Worm (Caenorhabditis elegans) whole organism, L2 larva: ENCODE measurements around the gene Y53G8B.1.
A peak's percentile ranks its signal among the peaks of the same experiment; 100 is the strongest.

Experiments
- C34F6.9 ChIP-seq: fragments of 150-350 bp; optimal IDR thresholded peaks from 2 replicates; lab custom pipeline; 2014; ENCODE audit warnings: missing biosample characterization, missing genetic modification characterization
- F13H6.1 ChIP-seq: sonication (generic microtip); optimal IDR thresholded peaks from 2 replicates; lab custom pipeline; 2016; ENCODE audit warnings: missing genetic modification characterization, missing compliant biosample characterization
- R02D3.7 ChIP-seq: fragments of 150-350 bp; optimal IDR thresholded peaks from 2 replicates; lab custom pipeline; 2014; ENCODE audit warnings: missing biosample characterization, missing genetic modification characterization
- Y55F3AM.14 ChIP-seq: fragments of 200-800 bp; sonication (Bioruptor generic); optimal IDR thresholded peaks from 2 replicates; lab custom pipeline; 2018; ENCODE audit warnings: mild to moderate bottlenecking, missing genetic modification characterization, missing compliant biosample characterization
- ZK546.5 ChIP-seq: sonication (generic microtip); optimal IDR thresholded peaks from 2 replicates; lab custom pipeline; 2017; ENCODE audit warnings: missing biosample characterization, missing genetic modification characterization
- alr-1 ChIP-seq: fragments of 150-350 bp; optimal IDR thresholded peaks from 2 replicates; lab custom pipeline; 2014; ENCODE audit warnings: missing biosample characterization, missing genetic modification characterization
- ama-1 ChIP-seq: fragments of 150-350 bp; optimal IDR thresholded peaks from 2 replicates; lab custom pipeline; 2018; ENCODE audit warnings: inconsistent platforms
- blmp-1 ChIP-seq: sonication (generic microtip); optimal IDR thresholded peaks from 2 replicates; lab custom pipeline; 2017; ENCODE audit warnings: missing genetic modification characterization, mild to moderate bottlenecking, missing compliant biosample characterization, antibody characterized with exemption, moderate library complexity; ENCODE audit not compliant: insufficient read depth
- ceh-16 ChIP-seq: fragments of 150-350 bp; optimal IDR thresholded peaks from 2 replicates; lab custom pipeline; 2014; ENCODE audit warnings: missing biosample characterization, missing genetic modification characterization
- ceh-82 ChIP-seq: fragments of 150-350 bp; optimal IDR thresholded peaks from 2 replicates; lab custom pipeline; 2014; ENCODE audit warnings: missing biosample characterization, missing genetic modification characterization
- egl-27 ChIP-seq: sonication (generic microtip); optimal IDR thresholded peaks from 3 replicates; lab custom pipeline; 2017; ENCODE audit warnings: missing biosample characterization, missing genetic modification reagents, missing genetic modification characterization
- elt-1 ChIP-seq: fragments of 150-350 bp; optimal IDR thresholded peaks from 2 replicates; lab custom pipeline; 2014; ENCODE audit warnings: missing biosample characterization, missing genetic modification characterization
- elt-3 ChIP-seq: sonication (generic microtip); optimal IDR thresholded peaks from 2 replicates; lab custom pipeline; 2017; ENCODE audit warnings: missing biosample characterization, missing genetic modification characterization
- gmeb-1 ChIP-seq: fragments of 150-350 bp; optimal IDR thresholded peaks from 2 replicates; lab custom pipeline; 2014; ENCODE audit warnings: missing biosample characterization, missing genetic modification characterization
- lin-11 ChIP-seq: fragments of 150-350 bp; sonication (generic microtip); optimal IDR thresholded peaks from 2 replicates; lab custom pipeline; 2014; ENCODE audit warnings: missing biosample characterization, missing genetic modification characterization, inconsistent platforms, mixed read lengths
- lin-13 ChIP-seq: fragments of 150-350 bp; optimal IDR thresholded peaks from 2 replicates; lab custom pipeline; 2014; ENCODE audit warnings: missing biosample characterization, missing genetic modification reagents, missing genetic modification characterization
- lin-39 ChIP-seq: fragments of 150-350 bp; optimal IDR thresholded peaks from 2 replicates; lab custom pipeline; 2014; ENCODE audit warnings: missing biosample characterization, missing genetic modification reagents, missing genetic modification characterization
- mab-5 ChIP-seq: fragments of 150-350 bp; optimal IDR thresholded peaks from 2 replicates; lab custom pipeline; 2014; ENCODE audit warnings: missing biosample characterization, missing genetic modification characterization
- nhr-10 ChIP-seq: sonication (generic microtip); optimal IDR thresholded peaks from 2 replicates; lab custom pipeline; 2017; ENCODE audit warnings: missing biosample characterization, missing genetic modification characterization
- nhr-11 ChIP-seq: fragments of 150-350 bp; optimal IDR thresholded peaks from 2 replicates; lab custom pipeline; 2014; ENCODE audit warnings: missing biosample characterization, missing genetic modification characterization
- nhr-129 ChIP-seq: fragments of 150-350 bp; optimal IDR thresholded peaks from 2 replicates; lab custom pipeline; 2014; ENCODE audit warnings: missing biosample characterization, missing genetic modification characterization
- nhr-237 ChIP-seq: fragments of 150-350 bp; optimal IDR thresholded peaks from 2 replicates; lab custom pipeline; 2014; ENCODE audit warnings: missing biosample characterization, missing genetic modification characterization
- nhr-25 ChIP-seq: fragments of 150-350 bp; sonication (generic microtip); optimal IDR thresholded peaks from 3 replicates; lab custom pipeline; 2014; ENCODE audit warnings: missing biosample characterization, missing genetic modification characterization
- nhr-6 ChIP-seq: fragments of 150-350 bp; optimal IDR thresholded peaks from 2 replicates; lab custom pipeline; 2014; ENCODE audit warnings: missing biosample characterization, missing genetic modification characterization
- nhr-77 ChIP-seq: fragments of 150-350 bp; optimal IDR thresholded peaks from 2 replicates; lab custom pipeline; 2014; ENCODE audit warnings: missing biosample characterization, missing genetic modification characterization
- peb-1 ChIP-seq: fragments of 150-350 bp; optimal IDR thresholded peaks from 2 replicates; lab custom pipeline; 2014; ENCODE audit warnings: missing biosample characterization, missing genetic modification characterization
- sem-4 ChIP-seq: fragments of 150-350 bp; optimal IDR thresholded peaks from 2 replicates; lab custom pipeline; 2014; ENCODE audit warnings: missing biosample characterization, missing genetic modification reagents, missing genetic modification characterization
- skn-1 ChIP-seq: sonication (generic microtip); optimal IDR thresholded peaks from 2 replicates; lab custom pipeline; 2017; ENCODE audit warnings: missing biosample characterization, missing genetic modification characterization
- sma-9 ChIP-seq, 2 experiments: fragments of 150-350 bp in 1 of 2; sonication (generic microtip) in 1 of 2; optimal IDR thresholded peaks; 2 replicates each; lab custom pipeline; 2014 to 2016; ENCODE audit warnings: missing genetic modification characterization in 2 of 2, mild to moderate bottlenecking in 1 of 2, missing biosample characterization in 1 of 2, missing compliant biosample characterization in 1 of 2, missing genetic modification reagents in 1 of 2, moderate library complexity in 1 of 2
- snpc-4 ChIP-seq: fragments of 150-350 bp; optimal IDR thresholded peaks from 2 replicates; lab custom pipeline; 2014; ENCODE audit warnings: missing biosample characterization, missing genetic modification characterization
- unc-39 ChIP-seq: fragments of 150-350 bp; optimal IDR thresholded peaks from 2 replicates; lab custom pipeline; 2014; ENCODE audit warnings: missing biosample characterization, missing genetic modification characterization
- unc-55 ChIP-seq: fragments of 150-350 bp; sonication (generic microtip); optimal IDR thresholded peaks from 3 replicates; lab custom pipeline; 2014; ENCODE audit warnings: missing biosample characterization, missing genetic modification reagents, missing genetic modification characterization
- ztf-1 ChIP-seq: fragments of 200-800 bp; sonication (Bioruptor generic); conservative IDR thresholded peaks from 2 replicates; pipeline ENCODE4 v1.3.6; 2022; ENCODE audit warnings: missing genetic modification characterization, missing compliant biosample characterization
- ztf-11 ChIP-seq: sonication (generic microtip); optimal IDR thresholded peaks from 2 replicates; lab custom pipeline; 2017; ENCODE audit warnings: missing biosample characterization, missing genetic modification characterization
- ztf-4 ChIP-seq: fragments of 150-350 bp; optimal IDR thresholded peaks from 2 replicates; lab custom pipeline; 2014; ENCODE audit warnings: missing biosample characterization, missing genetic modification characterization

Y53G8B.1 gene

DNA sequence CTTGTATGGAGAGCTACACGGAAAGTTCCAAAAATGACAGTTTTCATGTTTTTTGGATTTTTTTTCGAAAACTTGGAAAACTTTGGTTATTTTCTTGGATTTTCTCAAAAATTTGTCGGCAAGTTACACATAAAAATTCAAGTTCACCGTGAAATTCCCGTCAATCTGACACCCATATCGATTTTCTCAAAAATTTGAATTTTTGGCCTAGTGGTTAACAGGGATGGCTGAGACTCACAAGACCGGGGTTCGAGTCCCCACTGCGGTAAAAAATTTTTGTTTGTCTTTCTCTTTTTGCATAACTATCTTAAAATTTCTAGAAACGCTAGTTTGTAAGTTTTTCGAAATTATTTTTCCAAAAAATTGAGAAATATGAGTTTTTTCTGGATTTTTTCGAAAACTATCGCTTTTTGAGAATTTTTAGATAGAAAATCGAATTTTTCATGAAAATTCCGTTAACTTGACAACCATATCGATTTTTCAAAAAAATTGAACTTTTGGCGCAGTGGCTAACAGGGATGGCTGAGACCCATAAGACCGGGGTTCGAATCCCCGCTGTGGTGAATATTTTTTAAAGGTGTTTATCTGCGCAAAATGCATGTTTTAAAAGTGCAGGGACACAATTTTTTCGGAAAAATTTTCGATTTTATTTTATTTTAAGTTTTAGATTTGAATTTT lies 28.3 kb upstream of the Y53G8B.1 start:
- TF ChIP-seq peb-1 (tag; lab: Kevin White, UChicago) (no peak), lin-13 (no peak), ceh-16 (tag; lab: Kevin White, UChicago) (no peak), alr-1 (tag; lab: Kevin White, UChicago) (no peak), egl-27 (tag; lab: Kevin White, UChicago) (no peak), skn-1 (tag; lab: Kevin White, UChicago) (no peak), nhr-237 (tag; lab: Kevin White, UChicago) (no peak), nhr-129 (no peak), ztf-4 (no peak), ztf-1 (GFP tag; lab: Robert Waterston, UW) (no peak), nhr-6 (no peak)

DNA sequence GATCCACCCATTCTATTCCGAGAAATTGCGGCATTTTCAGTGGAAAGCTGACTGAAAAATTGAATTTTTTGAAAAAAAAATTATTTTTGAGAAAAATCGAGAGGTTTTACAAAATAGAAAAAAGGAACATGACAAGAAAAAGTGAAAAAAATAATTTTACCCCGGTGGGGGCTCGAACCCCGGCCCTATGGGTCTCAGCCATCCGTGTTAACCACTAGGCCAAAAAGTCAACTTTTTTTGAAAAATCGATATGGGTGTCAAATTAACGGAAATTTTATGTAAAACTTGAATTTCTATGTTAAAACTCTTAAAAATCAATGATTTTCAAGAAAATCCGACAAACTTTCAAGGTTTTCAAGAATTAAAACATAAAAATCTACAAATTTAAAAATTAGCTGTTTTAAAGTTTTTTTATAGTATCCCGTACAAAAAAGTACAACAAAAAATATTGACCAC lies 25.1 kb upstream of the Y53G8B.1 start, which contains the start of gene Y53G8B.2:
Gene Y53G8B.2 (minus strand): TSS at position 51 of the 456 bp plus-strand sequence.
- TF ChIP-seq ztf-1 (GFP tag; lab: Robert Waterston, UW) (no peak), nhr-25 (tag; lab: Kevin White, UChicago) (no peak), ztf-11 (tag; lab: Kevin White, UChicago) (no peak), C34F6.9 (tag; lab: Kevin White, UChicago) (no peak), egl-27 (tag; lab: Kevin White, UChicago) (no peak), lin-39 (tag; lab: Kevin White, UChicago) (no peak), nhr-6 (no peak), sem-4 (tag; lab: Kevin White, UChicago) (no peak), ceh-16 (tag; lab: Kevin White, UChicago) (no peak), ztf-4 (no peak), unc-55 (GFP tag; lab: Kevin White, UChicago) (no peak), elt-1 (no peak), mab-5 (tag; lab: Kevin White, UChicago) (no peak), R02D3.7 (tag; lab: Kevin White, UChicago) (no peak), ceh-82 (tag; lab: Kevin White, UChicago) (no peak), nhr-129 (no peak), snpc-4 (tag; lab: Kevin White, UChicago) (no peak), Y55F3AM.14 (GFP tag; lab: Kevin White, UChicago) (no peak), peb-1 (tag; lab: Kevin White, UChicago) (no peak), nhr-77 (no peak)

DNA sequence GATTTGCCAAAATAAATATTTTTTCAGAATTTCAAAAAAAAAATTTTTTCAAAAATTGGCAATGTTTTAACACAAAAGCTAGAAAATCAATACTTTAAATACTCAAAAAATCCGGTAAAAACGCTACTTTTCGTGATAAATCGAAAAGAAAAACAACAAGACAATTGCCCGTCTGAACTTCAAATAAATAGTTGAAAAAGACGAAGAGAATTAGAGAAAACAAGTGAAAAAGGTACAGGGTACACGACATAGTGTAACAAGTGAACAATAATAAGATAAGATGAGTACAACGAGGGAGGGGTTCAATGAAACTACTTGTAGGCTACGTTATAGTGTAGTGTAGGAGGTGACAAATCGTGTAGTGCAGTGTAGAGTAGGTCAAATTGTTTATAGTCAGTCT lies 24.5 kb upstream of the Y53G8B.1 start:
- TF ChIP-seq ceh-16 (tag; lab: Kevin White, UChicago) (no peak), ztf-11 (tag; lab: Kevin White, UChicago) (no peak), nhr-129 (peak; percentile 24), elt-3 (tag; lab: Kevin White, UChicago) (no peak), ztf-4 (no peak), gmeb-1 (tag; lab: Kevin White, UChicago) (no peak), lin-11 (tag; lab: Kevin White, UChicago) (no peak), nhr-25 (tag; lab: Kevin White, UChicago) (peak; percentile 10), sma-9 (GFP tag; optimal IDR thresholded peaks at IDR 0.05; lab: Kevin White, UChicago) (peak; percentile 41), sma-9 (tag; optimal IDR thresholded peaks at IDR 0.05; lab: Kevin White, UChicago) (no peak), ZK546.5 (no peak)

DNA sequence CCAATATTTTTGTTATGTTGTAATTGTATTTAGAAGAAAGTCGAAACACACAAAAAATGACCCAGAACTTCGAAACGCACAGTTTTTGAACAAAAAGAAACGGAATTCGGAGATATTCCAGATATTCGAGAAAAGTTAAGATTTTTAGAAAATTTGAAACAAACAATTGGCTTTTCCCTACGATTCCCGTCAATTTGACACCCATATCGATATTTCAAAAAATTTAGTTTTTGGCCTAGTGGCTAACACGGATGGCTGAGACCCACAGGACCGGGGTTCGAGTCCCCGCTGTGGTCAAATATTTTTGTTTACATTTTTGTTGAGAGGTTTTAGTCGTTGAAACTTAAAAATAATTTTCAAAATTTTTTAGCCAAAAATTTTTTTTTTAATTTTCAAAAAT lies 23.9 kb upstream of the Y53G8B.1 start:
- TF ChIP-seq nhr-11 (tag; lab: Kevin White, UChicago) = no peak
- no peak for TF ChIP-seq unc-39 (tag; lab: Kevin White, UChicago)
- TF ChIP-seq R02D3.7 (tag; lab: Kevin White, UChicago) = no peak
- no peak for TF ChIP-seq Y55F3AM.14 (GFP tag; lab: Kevin White, UChicago)
- TF ChIP-seq F13H6.1 (tag; lab: Kevin White, UChicago) = no peak
- TF ChIP-seq ztf-1 (GFP tag; lab: Robert Waterston, UW) = no peak

DNA sequence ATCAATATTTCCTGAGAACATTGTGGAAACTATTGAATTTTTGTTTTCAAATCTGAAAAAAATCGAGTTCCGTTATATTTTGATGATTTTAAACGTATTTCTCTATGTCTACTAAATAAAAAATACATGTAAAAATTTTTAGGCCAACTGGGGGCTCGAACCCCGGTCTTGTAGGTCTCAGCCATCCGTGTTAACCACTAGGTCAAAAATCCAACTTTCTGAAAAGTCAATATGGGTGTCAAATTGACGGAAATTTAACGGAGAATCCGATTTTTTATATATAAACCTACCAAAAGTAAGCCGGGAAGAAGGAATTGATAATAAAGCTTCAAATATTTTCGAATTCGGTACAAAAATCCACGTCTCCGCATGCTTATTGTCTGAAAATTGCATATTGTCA lies 22.8 kb upstream of the Y53G8B.1 start:
- TF ChIP-seq ztf-11 (tag; lab: Kevin White, UChicago) (no peak), lin-11 (tag; lab: Kevin White, UChicago) (no peak), nhr-10 (tag; lab: Kevin White, UChicago) (no peak), blmp-1 (tag; lab: Kevin White, UChicago) (no peak), unc-39 (tag; lab: Kevin White, UChicago) (no peak), nhr-25 (tag; lab: Kevin White, UChicago) (no peak), gmeb-1 (tag; lab: Kevin White, UChicago) (no peak), ama-1 (lab: Kevin White, UChicago) (no peak), elt-1 (no peak)
- TF ChIP-seq, all 48 proteins: peak for 0
